Worm (Caenorhabditis elegans): Measurements from ENCODE around the gene rpl-7A.

rpl-7A gene

ce11 chrIV:4390438-4390894 lies at the start of gene rpl-7A, which contains the start of gene set-21:
rpl-7A (minus strand) TSS chrIV:4390590.
set-21 (plus strand) TSS chrIV:4390844.
- peak; percentile 86 for TF ChIP-seq nhr-77 (tag; optimal IDR thresholded peaks at IDR 0.05)
- peak; percentile 94 to 95 (median 95) for TF ChIP-seq dpl-1 (GFP tag; optimal IDR thresholded peaks at IDR 0.05)
- TF ChIP-seq unc-86 (tag; optimal IDR thresholded peaks at IDR 0.05): peak; percentile 95
- no peak for TF ChIP-seq nhr-84 (tag; optimal IDR thresholded peaks at IDR 0.05)
- TF ChIP-seq egl-27 (tag; optimal IDR thresholded peaks at IDR 0.05): peak in 1 of 2 experiments; percentile 49
- TF ChIP-seq ceh-63 (GFP tag; optimal IDR thresholded peaks at IDR 0.05): peak; percentile 26
- TF ChIP-seq irx-1 (tag; optimal IDR thresholded peaks at IDR 0.05): peak; percentile 92
- peak; percentile 61 for TF ChIP-seq fkh-4 (tag; optimal IDR thresholded peaks at IDR 0.05; ENCODE audit: borderline replicate concordance)
- peak; percentile 77 for TF ChIP-seq F16B12.6 (tag; optimal IDR thresholded peaks at IDR 0.05)
- TF ChIP-seq mdl-1 (tag; optimal IDR thresholded peaks at IDR 0.05): peak in 1 of 2 experiments; percentile 67
- no peak for TF ChIP-seq nhr-12 (tag; optimal IDR thresholded peaks at IDR 0.05)
- TF ChIP-seq lin-35 (GFP tag; optimal IDR thresholded peaks at IDR 0.05): peak; percentile 94 to 97
- TF ChIP-seq C04F5.9 (tag; optimal IDR thresholded peaks at IDR 0.05): peak; percentile 90
- TF ChIP-seq ztf-4 (tag; optimal IDR thresholded peaks at IDR 0.05): peak; percentile 89
- TF ChIP-seq egl-13 (tag; optimal IDR thresholded peaks at IDR 0.05): peak; percentile 92
- TF ChIP-seq mef-2 (tag; optimal IDR thresholded peaks at IDR 0.05): no peak
- no peak for TF ChIP-seq nhr-76 (tag; optimal IDR thresholded peaks at IDR 0.05)
- TF ChIP-seq pag-3 (tag; optimal IDR thresholded peaks at IDR 0.05; ENCODE audit: borderline replicate concordance, insufficient read depth): no peak
- TF ChIP-seq blmp-1 (tag; optimal IDR thresholded peaks at IDR 0.05): peak; percentile 53
- peak; percentile 95 for TF ChIP-seq swsn-7 (tag; optimal IDR thresholded peaks at IDR 0.05)
- no peak for TF ChIP-seq pqm-1 (tag; optimal IDR thresholded peaks at IDR 0.05)
- TF ChIP-seq C16A3.4 (tag; optimal IDR thresholded peaks at IDR 0.05): peak; percentile 91
- peak; percentile 97 for TF ChIP-seq lin-14 (GFP tag; optimal IDR thresholded peaks at IDR 0.05)
- no peak for TF ChIP-seq efl-3 (GFP tag; optimal IDR thresholded peaks at IDR 0.05)
- TF ChIP-seq C34B4.2 (tag; optimal IDR thresholded peaks at IDR 0.05): peak; percentile 80
- TF ChIP-seq hpl-2 (GFP tag; optimal IDR thresholded peaks at IDR 0.05): peak; percentile 60
- peak; percentile 83 for TF ChIP-seq sup-37 (GFP tag; optimal IDR thresholded peaks at IDR 0.05)
- peak in 1 of 2 experiments; percentile 92 for TF ChIP-seq ztf-11 (tag; optimal IDR thresholded peaks at IDR 0.05)
- TF ChIP-seq hlh-17 (GFP tag; optimal IDR thresholded peaks at IDR 0.05; ENCODE audit: borderline replicate concordance): no peak
- TF ChIP-seq mep-1 (tag; optimal IDR thresholded peaks at IDR 0.05): peak; percentile 87
- TF ChIP-seq ceh-8 (GFP tag; optimal IDR thresholded peaks at IDR 0.05): peak; percentile 81
- TF ChIP-seq nhr-28 (tag; optimal IDR thresholded peaks at IDR 0.05): no peak
- TF ChIP-seq jun-1 (tag; optimal IDR thresholded peaks at IDR 0.05): peak; percentile 82
- no peak for TF ChIP-seq unc-62 (GFP tag; optimal IDR thresholded peaks at IDR 0.05)
- TF ChIP-seq nhr-71 (tag; optimal IDR thresholded peaks at IDR 0.05): peak; percentile 98
- TF ChIP-seq fkh-10 (GFP tag; optimal IDR thresholded peaks at IDR 0.05): peak; percentile 82
- TF ChIP-seq alr-1 (tag; optimal IDR thresholded peaks at IDR 0.05; ENCODE audit: borderline replicate concordance): no peak
- TF ChIP-seq nhr-85 (tag): peak; percentile 98
- no peak for TF ChIP-seq sptf-1 (tag; optimal IDR thresholded peaks at IDR 0.05)
- TF ChIP-seq unc-30 (tag; optimal IDR thresholded peaks at IDR 0.05): no peak
- peak; percentile 95 for TF ChIP-seq pax-3 (tag; optimal IDR thresholded peaks at IDR 0.05)
- TF ChIP-seq elt-2 (tag; optimal IDR thresholded peaks at IDR 0.05): peak; percentile 88
- no peak for TF ChIP-seq ama-1 (optimal IDR thresholded peaks at IDR 0.05)
- peak; percentile 81 for TF ChIP-seq vab-15 (tag; optimal IDR thresholded peaks at IDR 0.05)
- no peak for TF ChIP-seq aha-1 (tag; optimal IDR thresholded peaks at IDR 0.05)
- peak; percentile 93 for TF ChIP-seq unc-98 (GFP tag; IDR thresholded peaks at IDR 0.05)
- TF ChIP-seq nhr-237 (tag; optimal IDR thresholded peaks at IDR 0.05): peak; percentile 66
- TF ChIP-seq nhr-11 (tag; optimal IDR thresholded peaks at IDR 0.05): peak; percentile 65
- peak; percentile 92 for TF ChIP-seq mab-9 (GFP tag; IDR thresholded peaks at IDR 0.05)
- TF ChIP-seq ets-5 (GFP tag; IDR thresholded peaks at IDR 0.05): no peak
- TF ChIP-seq nhr-19 (GFP tag; conservative IDR thresholded peaks at IDR 0.05): peak; percentile 98
- peak; percentile 94 to 95 for TF ChIP-seq lsy-2 (tag; optimal IDR thresholded peaks at IDR 0.05)
- peak; percentile 20 to 85 (median 78) for TF ChIP-seq elt-3 (tag; optimal IDR thresholded peaks at IDR 0.05)

All from whole organism, L1 larva.